Fruit fly (Drosophila melanogaster) whole organism, wandering third instar larva: Measurements from ENCODE around the gene L2HGDH.

Experiments
- CrebA ChIP-seq: fragments of 200-800 bp; sonication (Bioruptor generic); optimal IDR thresholded peaks from 2 replicates; lab custom pipeline; 2016; ENCODE audit warnings: missing biosample characterization, mild to moderate bottlenecking, missing genetic modification characterization, borderline replicate concordance
- HLH106 ChIP-seq: fragments of 200-800 bp; optimal IDR thresholded peaks from 3 replicates; lab custom pipeline; 2019; ENCODE audit warnings: missing biosample characterization, mild to moderate bottlenecking, missing genetic modification characterization, moderate library complexity
- Myc ChIP-seq: fragments of >200 bp; optimal IDR thresholded peaks from 2 replicates; lab custom pipeline; 2017
- fru ChIP-seq: fragments of 200-800 bp; sonication (Bioruptor generic); optimal IDR thresholded peaks from 3 replicates; lab custom pipeline; 2016; ENCODE audit warnings: missing biosample characterization, mild to moderate bottlenecking, missing genetic modification characterization
- h ChIP-seq: fragments of 200-800 bp; sonication (Bioruptor generic); optimal IDR thresholded peaks from 3 replicates; lab custom pipeline; 2016; ENCODE audit warnings: missing biosample characterization, mild to moderate bottlenecking, missing genetic modification characterization
- lola ChIP-seq: fragments of >200 bp; optimal IDR thresholded peaks from 2 replicates; lab custom pipeline; 2017; ENCODE audit warnings: missing biosample characterization, missing genetic modification characterization
- psq ChIP-seq: fragments of 200-800 bp; sonication (Bioruptor generic); optimal IDR thresholded peaks from 3 replicates; lab custom pipeline; 2017; ENCODE audit warnings: missing biosample characterization, mild to moderate bottlenecking, missing genetic modification characterization, moderate library complexity

dm6 chr2L:19019640-19020039, 45.4 kb upstream of the L2HGDH start:
- TF ChIP-seq lola (GFP tag; lab: Kevin White, UChicago) (no peak), fru (GFP tag; lab: Kevin White, UChicago) (no peak), h (GFP tag; lab: Kevin White, UChicago) (no peak), psq (GFP tag; lab: Kevin White, UChicago) (no peak), Myc (lab: Kevin White, UChicago) (no peak), HLH106 (no peak), CrebA (GFP tag; lab: Kevin White, UChicago) (no peak)
